Fruit fly (Drosophila melanogaster): ENCODE results near the gene Ppat-Dpck.

- no peak for TF ChIP-seq usp (GFP tag; optimal IDR thresholded peaks at IDR 0.05)
- no peak for TF ChIP-seq EcR (GFP tag; optimal IDR thresholded peaks at IDR 0.05)
- TF ChIP-seq pan (optimal IDR thresholded peaks at IDR 0.05) = no peak
- no peak for TF ChIP-seq CG8478 (optimal IDR thresholded peaks at IDR 0.05)
- TF ChIP-seq Dll (optimal IDR thresholded peaks at IDR 0.05) = no peak
Measured at dm6 chr3L:5787476-5787875, 18.9 kb upstream of the Ppat-Dpck start.
